Worm (Caenorhabditis elegans) whole organism, L4 larva: ENCODE results near the gene F55C5.17.

Source experiments
- ZK546.5 ChIP-seq, 2 experiments: sonication (generic microtip); optimal IDR thresholded peaks; 2 replicates each; lab custom pipeline; 2017; ENCODE audit warnings: missing biosample characterization in 2 of 2, missing genetic modification characterization in 2 of 2
- ama-1 ChIP-seq: fragments of 150-350 bp; optimal IDR thresholded peaks from 2 replicates; lab custom pipeline; 2014; ENCODE audit warnings: inconsistent platforms, mixed read lengths
- zag-1 ChIP-seq: fragments of 150-350 bp; optimal IDR thresholded peaks from 2 replicates; lab custom pipeline; 2014; ENCODE audit warnings: missing biosample characterization, missing genetic modification characterization

DNA sequence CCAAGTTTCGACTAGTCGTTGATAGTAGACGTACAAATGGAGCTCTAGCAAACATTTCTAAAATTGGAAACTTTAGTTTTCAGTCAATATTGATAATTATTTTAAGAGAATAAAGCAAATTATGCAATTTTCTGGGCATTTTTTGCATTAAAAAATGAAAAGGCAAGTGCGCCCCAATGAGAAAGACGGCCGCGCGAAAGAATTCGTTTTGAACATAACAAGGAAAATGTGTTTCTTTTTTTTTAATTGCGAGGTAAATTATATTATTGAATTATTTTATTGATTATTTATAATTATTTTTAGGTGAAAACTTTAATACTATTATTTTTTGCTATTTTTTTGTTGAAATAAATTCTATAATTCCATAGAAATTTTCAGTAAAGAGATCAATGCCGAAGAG, 30.8 kb upstream of the F55C5.17 start, which contains the start of the genes tsfm-1 and capg-2:
- TF ChIP-seq ZK546.5 (tag; optimal IDR thresholded peaks at IDR 0.05; lab: Kevin White, UChicago), result no peak
- no peak for TF ChIP-seq ama-1 (lab: Kevin White, UChicago)
- TF ChIP-seq zag-1, result no peak
